Worm (Caenorhabditis elegans) whole organism, L3 larva: Measurements from ENCODE around the gene F57F5.3.

Source experiments
- R02D3.7 ChIP-seq: fragments of 150-350 bp; optimal IDR thresholded peaks from 2 replicates; lab custom pipeline; 2014; ENCODE audit warnings: missing biosample characterization, missing genetic modification characterization
- aly-2 ChIP-seq: fragments of 150-350 bp; optimal IDR thresholded peaks from 2 replicates; lab custom pipeline; 2014; ENCODE audit warnings: missing biosample characterization, missing genetic modification characterization
- elt-3 ChIP-seq, 3 experiments: fragments of 150-350 bp in 1 of 3; sonication (generic microtip) in 2 of 3; optimal IDR thresholded peaks; 2 replicates in 2 of 3; 4 replicates in 1 of 3; lab custom pipeline; 2014 to 2017; ENCODE audit warnings: missing biosample characterization in 3 of 3, missing genetic modification characterization in 3 of 3
- fkh-10 ChIP-seq: sonication (generic microtip); optimal IDR thresholded peaks from 2 replicates; lab custom pipeline; 2017; ENCODE audit warnings: missing biosample characterization, missing genetic modification reagents, missing genetic modification characterization
- lin-15B ChIP-seq: fragments of 150-350 bp; optimal IDR thresholded peaks from 2 replicates; lab custom pipeline; 2014; ENCODE audit warnings: missing biosample characterization, missing genetic modification characterization
- nhr-28 ChIP-seq: fragments of 150-350 bp; optimal IDR thresholded peaks from 2 replicates; lab custom pipeline; 2014; ENCODE audit warnings: missing biosample characterization, missing genetic modification characterization
- nhr-67 ChIP-seq: fragments of 150-350 bp; optimal IDR thresholded peaks from 2 replicates; lab custom pipeline; 2014; ENCODE audit warnings: missing biosample characterization, missing genetic modification characterization
- pqm-1 ChIP-seq: fragments of 150-350 bp; optimal IDR thresholded peaks from 2 replicates; lab custom pipeline; 2017; ENCODE audit warnings: missing biosample characterization, missing genetic modification characterization, inconsistent platforms
- skn-1 ChIP-seq: fragments of 150-350 bp; optimal IDR thresholded peaks from 2 replicates; lab custom pipeline; 2014; ENCODE audit warnings: missing biosample characterization, missing genetic modification characterization
- tbx-2 ChIP-seq: sonication (generic microtip); optimal IDR thresholded peaks from 2 replicates; lab custom pipeline; 2016; ENCODE audit warnings: mild to moderate bottlenecking, missing genetic modification characterization, missing compliant biosample characterization
- unc-62 ChIP-seq: fragments of 150-350 bp; sonication (generic microtip); optimal IDR thresholded peaks from 4 replicates; lab custom pipeline; 2014; ENCODE audit warnings: missing biosample characterization, missing genetic modification reagents, missing genetic modification characterization
- zag-1 ChIP-seq: fragments of 150-350 bp; optimal IDR thresholded peaks from 2 replicates; lab custom pipeline; 2014; ENCODE audit warnings: missing biosample characterization, missing genetic modification characterization
- ztf-11 ChIP-seq: fragments of 150-350 bp; optimal IDR thresholded peaks from 2 replicates; lab custom pipeline; 2014; ENCODE audit warnings: missing biosample characterization, missing genetic modification characterization
- ztf-4 ChIP-seq: fragments of 150-350 bp; optimal IDR thresholded peaks from 2 replicates; lab custom pipeline; 2014; ENCODE audit warnings: missing biosample characterization, missing genetic modification characterization

DNA sequence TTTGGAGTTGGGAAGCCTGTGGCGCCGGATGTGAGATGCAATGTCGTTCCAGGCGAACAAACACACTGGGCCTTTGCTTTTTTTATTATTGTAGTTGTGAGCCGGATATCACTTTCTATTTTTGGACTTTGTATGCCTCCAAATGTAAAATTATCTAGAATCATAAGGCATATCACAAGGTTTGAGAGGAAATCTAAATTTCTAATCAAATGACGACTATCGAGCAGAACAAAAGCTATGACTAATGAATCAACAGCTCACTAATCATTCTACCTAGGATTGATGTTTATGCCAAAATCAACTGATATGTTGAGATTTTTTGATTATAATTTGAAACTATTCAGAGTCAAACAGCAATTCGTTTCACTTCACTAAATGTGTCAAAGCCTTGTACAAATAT is 31.5 kb upstream of the F57F5.3 start:
- TF ChIP-seq ztf-11 (tag; lab: Kevin White, UChicago) (no peak), unc-62 (GFP tag; lab: Kevin White, UChicago) (no peak), R02D3.7 (tag; lab: Kevin White, UChicago) (no peak), skn-1 (tag; lab: Kevin White, UChicago) (no peak), elt-3 (tag; optimal IDR thresholded peaks at IDR 0.05; lab: Kevin White, UChicago) (no peak), fkh-10 (no peak), aly-2 (tag; lab: Kevin White, UChicago) (no peak), zag-1 (tag; lab: Kevin White, UChicago) (no peak), ztf-4 (tag; lab: Kevin White, UChicago) (no peak), nhr-67 (tag; lab: Kevin White, UChicago) (no peak), nhr-28 (no peak), lin-15B (tag; lab: Kevin White, UChicago) (no peak), pqm-1 (no peak), tbx-2 (no peak)
